Fruit fly (Drosophila melanogaster) whole organism, embryonic: ENCODE data around the gene KFase.

Experiments used
- CG1603 ChIP-seq: fragments of 200-800 bp; sonication (Bioruptor generic); optimal IDR thresholded peaks from 2 replicates; lab custom pipeline; 2019; ENCODE audit warnings: missing biosample characterization, mild to moderate bottlenecking, missing genetic modification characterization, moderate library complexity
- CG17802 ChIP-seq: fragments of 200-800 bp; sonication (Bioruptor generic); optimal IDR thresholded peaks from 2 replicates; lab custom pipeline; 2018; ENCODE audit warnings: missing biosample characterization, mild to moderate bottlenecking, missing genetic modification characterization, moderate library complexity
- GATAe ChIP-seq: fragments of 200-800 bp; sonication (Bioruptor generic); conservative IDR thresholded peaks from 2 replicates; pipeline ENCODE4 v1.3.6; 2022; ENCODE audit warnings: missing biosample characterization, missing genetic modification characterization
- NC2β ChIP-seq: fragments of 200-800 bp; sonication (Bioruptor generic); optimal IDR thresholded peaks from 2 replicates; lab custom pipeline; 2016; ENCODE audit warnings: missing biosample characterization, missing genetic modification characterization
- bowl ChIP-seq: fragments of 200-800 bp; sonication (Bioruptor generic); IDR thresholded peaks from 2 replicates; pipeline ENCODE4 v1.3.6; 2022; ENCODE audit warnings: missing biosample characterization, missing genetic modification characterization
- usp ChIP-seq: fragments of >200 bp; optimal IDR thresholded peaks from 2 replicates; lab custom pipeline; 2017; ENCODE audit warnings: missing biosample characterization, missing genetic modification characterization

DNA sequence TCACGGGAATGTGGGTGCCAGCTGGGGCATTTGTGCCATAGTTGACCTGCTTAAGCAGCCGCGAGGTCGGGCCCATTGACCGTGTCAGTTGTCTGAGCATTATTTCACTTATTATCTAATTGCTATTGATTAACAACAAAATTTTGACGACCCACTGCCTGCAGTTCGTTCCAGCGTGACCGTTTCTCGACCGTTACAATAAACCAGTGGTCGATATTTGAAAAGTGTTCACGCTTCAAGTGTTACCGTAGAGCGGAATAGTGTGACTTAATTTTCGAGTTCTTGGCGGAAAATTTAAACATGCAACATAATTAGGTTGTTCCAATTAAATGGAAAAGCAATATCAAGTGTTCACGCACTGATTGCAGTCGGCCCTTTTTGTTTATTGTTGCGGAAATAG is 21.0 kb downstream of the KFase start, which contains the start of gene HemK1:
- TF ChIP-seq CG17802 (tag; lab: Kevin White, UChicago) (no peak), CG1603 (tag; lab: Kevin White, UChicago) (peak; percentile 84), bowl (GFP tag; lab: Robert Waterston, UW) (no peak), usp (GFP tag; lab: Kevin White, UChicago) (no peak), NC2β (GFP tag; lab: Kevin White, UChicago) (peak; percentile 45), GATAe (GFP tag; lab: Robert Waterston, UW) (no peak)
